Worm (Caenorhabditis elegans): ENCODE results near the gene vab-3.

vab-3 gene

ce11 chrX:10499590-10499989, at the start of gene vab-3:
TSS of gene vab-3 (plus strand) at chrX:10499890.
- TF ChIP-seq snpc-4 (GFP tag; optimal IDR thresholded peaks at IDR 0.05) = no peak
- TF ChIP-seq snpc-4 (tag; optimal IDR thresholded peaks at IDR 0.05) = no peak
- TF ChIP-seq snpc-1.3 (tag; optimal IDR thresholded peaks at IDR 0.05; ENCODE audit: insufficient read depth) = no peak
- TF ChIP-seq xnd-1 (tag; optimal IDR thresholded peaks at IDR 0.05) = no peak
- TF ChIP-seq lin-26 (GFP tag; IDR thresholded peaks at IDR 0.05) = no peak
- no peak for TF ChIP-seq hsf-1 (GFP tag; IDR thresholded peaks at IDR 0.05)
- TF ChIP-seq attf-3 (GFP tag; conservative IDR thresholded peaks at IDR 0.05) = no peak
- TF ChIP-seq him-1 (tag; optimal IDR thresholded peaks at IDR 0.05) = no peak
- TF ChIP-seq nfya-1 (tag; optimal IDR thresholded peaks at IDR 0.05; ENCODE audit: borderline replicate concordance, insufficient read depth) = no peak
- TF ChIP-seq ztf-25 (GFP tag; IDR thresholded peaks at IDR 0.05) = no peak
- TF ChIP-seq ztf-3 (GFP tag; optimal IDR thresholded peaks at IDR 0.05) = no peak
- TF ChIP-seq aptf-3 (GFP tag; IDR thresholded peaks at IDR 0.05) = no peak
- TF ChIP-seq dpl-1 (GFP tag; optimal IDR thresholded peaks at IDR 0.05) = no peak
- TF ChIP-seq ets-4 (GFP tag; optimal IDR thresholded peaks at IDR 0.05) = no peak
- TF ChIP-seq pbrm-1 (GFP tag; IDR thresholded peaks at IDR 0.05) = no peak

DNA sequence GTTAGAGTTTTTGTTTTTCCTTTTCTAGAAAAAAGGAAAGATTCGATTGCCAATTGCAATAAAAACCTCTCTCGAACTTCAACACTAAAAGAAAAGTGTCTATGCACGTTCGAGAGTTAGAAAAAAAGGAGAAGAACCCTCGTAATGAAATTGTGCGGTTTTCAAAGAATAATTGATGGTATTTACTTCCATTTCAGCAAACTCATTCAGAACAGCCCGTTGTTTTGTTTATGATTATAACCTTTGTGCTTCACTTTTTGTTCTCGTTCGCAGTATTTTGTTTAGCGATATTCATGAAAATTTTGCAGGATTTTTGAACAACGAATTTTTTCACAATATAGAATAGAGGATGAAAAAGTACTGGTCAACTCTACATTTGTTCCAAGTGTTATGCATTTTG, 45.7 kb upstream of the vab-3 start, which contains the start of gene lgc-41:
TSS of gene lgc-41 (plus strand) at position 301 of the 400 bp plus-strand sequence.
- TF ChIP-seq aptf-2 (GFP tag; conservative IDR thresholded peaks at IDR 0.05) = no peak
- TF ChIP-seq ceh-40 (GFP tag; IDR thresholded peaks at IDR 0.05) = no peak
- no peak for TF ChIP-seq nfya-2 (GFP tag; IDR thresholded peaks at IDR 0.05)
- TF ChIP-seq zfh-2 (GFP tag; conservative IDR thresholded peaks at IDR 0.05) = no peak
- no peak for TF ChIP-seq lin-35 (GFP tag; optimal IDR thresholded peaks at IDR 0.05)
- no peak for TF ChIP-seq mxl-1 (tag; optimal IDR thresholded peaks at IDR 0.05)
- no peak for TF ChIP-seq F52B5.7 (tag; optimal IDR thresholded peaks at IDR 0.05)
- TF ChIP-seq dpl-1 (GFP tag; optimal IDR thresholded peaks at IDR 0.05) = no peak
- TF ChIP-seq bed-2 (GFP tag; IDR thresholded peaks at IDR 0.05) = no peak
- no peak for TF ChIP-seq hlh-12 (tag; optimal IDR thresholded peaks at IDR 0.05)
- no peak for TF ChIP-seq xnd-1 (tag; optimal IDR thresholded peaks at IDR 0.05)
- no peak for TF ChIP-seq F49E8.2 (tag; optimal IDR thresholded peaks at IDR 0.05; ENCODE audit: insufficient read depth)
- no peak for TF ChIP-seq Y53F4B.3 (GFP tag; IDR thresholded peaks at IDR 0.05)
- TF ChIP-seq Y53G8AR.9 (GFP tag; conservative IDR thresholded peaks at IDR 0.05) = no peak
- no peak for TF ChIP-seq akir-1 (GFP tag; optimal IDR thresholded peaks at IDR 0.05)
- TF ChIP-seq attf-3 (GFP tag; conservative IDR thresholded peaks at IDR 0.05) = no peak

DNA sequence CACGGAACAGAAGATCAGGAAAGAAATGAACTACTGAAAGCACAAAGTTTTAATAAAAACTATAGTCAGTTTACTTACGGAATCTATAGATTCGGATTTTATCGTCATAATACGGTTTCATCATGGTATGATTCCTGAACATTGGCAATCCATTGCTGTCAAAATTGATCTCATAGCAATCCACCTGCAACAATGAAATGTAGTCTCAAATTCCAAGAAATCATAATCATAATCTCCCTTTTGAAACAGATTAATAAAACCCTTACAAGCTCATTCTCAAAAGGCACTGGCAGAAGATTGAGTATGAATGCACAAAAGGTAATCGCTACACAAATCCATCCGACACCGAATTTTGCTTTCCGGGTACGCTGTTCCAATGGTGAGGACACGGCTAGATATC, 37.3 kb upstream of the vab-3 start:
- TF ChIP-seq atf-7 (tag; optimal IDR thresholded peaks at IDR 0.05) (no peak), lsy-27 (tag; optimal IDR thresholded peaks at IDR 0.05; ENCODE audit: borderline replicate concordance, insufficient read depth) (no peak), let-607 (tag; optimal IDR thresholded peaks at IDR 0.05) (no peak)

ce11 chrX:10463542-10463941, 36.1 kb upstream of the vab-3 start, which contains the start of gene C39B10.1:
TSS of gene C39B10.1 (minus strand) at chrX:10463642.
- TF ChIP-seq xnd-1 (tag; optimal IDR thresholded peaks at IDR 0.05) (no peak), tbp1 (GFP tag; optimal IDR thresholded peaks at IDR 0.05) (no peak), F39B2.1 (GFP tag; IDR thresholded peaks at IDR 0.05) (no peak), F23B12.7 (tag; optimal IDR thresholded peaks at IDR 0.05; ENCODE audit: insufficient read depth) (no peak), Y56A3A.18 (GFP tag; IDR thresholded peaks at IDR 0.05) (no peak), ets-4 (GFP tag; optimal IDR thresholded peaks at IDR 0.05) (no peak), chd-7 (tag; optimal IDR thresholded peaks at IDR 0.05) (no peak), C17E4.6 (GFP tag; IDR thresholded peaks at IDR 0.05) (no peak), F57A8.1 (GFP tag; optimal IDR thresholded peaks at IDR 0.05) (no peak), T07F8.4 (tag; optimal IDR thresholded peaks at IDR 0.05) (no peak), madf-10 (tag; optimal IDR thresholded peaks at IDR 0.05) (no peak), snpc-1.1 (tag; optimal IDR thresholded peaks at IDR 0.05; ENCODE audit: insufficient read depth) (no peak), snpc-3.4 (tag; optimal IDR thresholded peaks at IDR 0.05) (no peak), him-1 (tag; optimal IDR thresholded peaks at IDR 0.05) (no peak), atf-7 (tag; optimal IDR thresholded peaks at IDR 0.05) (no peak), ztf-18 (tag; optimal IDR thresholded peaks at IDR 0.05) (no peak)

Measured in whole organism, young adult.